Worm (Caenorhabditis elegans): ENCODE results near the gene Y55B1AR.4.

The Y55B1AR.4 gene

DNA sequence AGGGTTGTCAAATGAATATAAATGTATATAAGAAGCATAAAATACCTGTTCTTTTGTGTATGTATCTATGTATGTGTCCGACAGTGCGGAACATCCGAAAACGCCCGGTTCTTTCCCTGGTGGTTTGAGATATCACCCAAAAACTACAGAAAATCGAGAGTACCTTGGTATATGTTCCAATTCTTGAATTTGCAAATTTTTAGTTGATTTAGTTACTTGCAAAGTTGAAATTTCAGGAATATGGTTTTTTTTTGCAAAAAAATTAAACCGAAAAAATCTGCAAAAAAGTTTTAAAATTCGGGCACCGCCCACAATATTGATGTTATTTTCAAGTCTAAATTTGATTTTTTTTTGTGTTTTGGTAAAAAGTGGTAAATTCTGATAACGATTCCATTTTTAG is 12.2 kb upstream of the Y55B1AR.4 start, which contains the start of gene T19C3.2:
T19C3.2 (minus strand) TSS at position 101 of the 400 bp plus-strand sequence.
- TF ChIP-seq mab-5 (tag; optimal IDR thresholded peaks at IDR 0.05) (no peak), cnd-1 (tag; optimal IDR thresholded peaks at IDR 0.05) (no peak), mls-2 (tag; optimal IDR thresholded peaks at IDR 0.05) (no peak), blmp-1 (tag; optimal IDR thresholded peaks at IDR 0.05) (no peak), nhr-12 (tag; optimal IDR thresholded peaks at IDR 0.05) (no peak), sptf-1 (tag; optimal IDR thresholded peaks at IDR 0.05) (no peak), lin-13 (tag; optimal IDR thresholded peaks at IDR 0.05) (no peak), ceh-83 (GFP tag; optimal IDR thresholded peaks at IDR 0.05) (no peak), elt-1 (tag; optimal IDR thresholded peaks at IDR 0.05; ENCODE audit: borderline replicate concordance, insufficient read depth) (no peak), unc-39 (tag; optimal IDR thresholded peaks at IDR 0.05) (no peak), M03D4.4 (tag; optimal IDR thresholded peaks at IDR 0.05) (no peak), ham-2 (GFP tag; optimal IDR thresholded peaks at IDR 0.05) (no peak), nhr-76 (tag; optimal IDR thresholded peaks at IDR 0.05) (no peak), nhr-28 (tag; optimal IDR thresholded peaks at IDR 0.05) (no peak), hlh-1 (tag; optimal IDR thresholded peaks at IDR 0.05) (no peak), sem-2 (GFP tag; optimal IDR thresholded peaks at IDR 0.05) (no peak), unc-62 (GFP tag; optimal IDR thresholded peaks at IDR 0.05) (no peak)

- no peak for TF ChIP-seq nhr-28 (tag; optimal IDR thresholded peaks at IDR 0.05)
Observed at ce11 chrIII:614447-614846, 9.1 kb upstream of the Y55B1AR.4 start, which contains the start of gene T19C3.3. Gene T19C3.3, minus strand, starts transcription at chrIII:614547.

ce11 chrIII:612759-613158 is 7.4 kb upstream of the Y55B1AR.4 start:
- peak; percentile 53 for TF ChIP-seq ces-1 (GFP tag; optimal IDR thresholded peaks at IDR 0.05)
- TF ChIP-seq ham-2 (GFP tag; optimal IDR thresholded peaks at IDR 0.05), result no peak

ce11 chrIII:611900-612299 is 6.6 kb upstream of the Y55B1AR.4 start:
- TF ChIP-seq ces-1 (GFP tag; optimal IDR thresholded peaks at IDR 0.05), result peak; percentile 96
- no peak for TF ChIP-seq drap-1 (GFP tag; optimal IDR thresholded peaks at IDR 0.05)

DNA sequence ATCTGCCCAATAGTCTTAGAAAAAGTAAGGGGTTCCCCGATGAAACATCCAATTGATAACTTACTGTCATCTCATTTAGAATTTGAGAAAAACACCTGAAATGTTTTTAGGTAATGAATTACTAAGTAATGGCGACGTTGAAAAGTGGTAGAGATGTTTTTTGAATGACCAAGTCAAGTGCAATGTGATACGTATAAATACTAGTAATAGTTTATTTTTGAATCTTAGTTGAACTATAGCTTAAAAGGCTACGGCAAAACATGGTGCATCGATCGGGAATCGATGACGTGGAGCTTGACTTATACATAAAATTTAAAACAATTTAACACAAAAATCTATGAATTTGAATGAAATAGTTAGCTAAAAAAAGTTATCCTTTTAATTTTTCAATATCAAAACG is 4.2 kb upstream of the Y55B1AR.4 start, which contains the start of gene best-17:
best-17 (minus strand) TSS at position 101 of the 400 bp plus-strand sequence.
- TF ChIP-seq nhr-76 (tag; optimal IDR thresholded peaks at IDR 0.05) (no peak), ztf-11 (tag; optimal IDR thresholded peaks at IDR 0.05) (no peak), pha-4 (tag; optimal IDR thresholded peaks at IDR 0.05) (no peak), ces-1 (GFP tag; optimal IDR thresholded peaks at IDR 0.05) (no peak), M03D4.4 (tag; optimal IDR thresholded peaks at IDR 0.05) (no peak), flh-1 (GFP tag; optimal IDR thresholded peaks at IDR 0.05) (no peak), unc-62 (GFP tag; optimal IDR thresholded peaks at IDR 0.05) (no peak), bed-3 (GFP tag; optimal IDR thresholded peaks at IDR 0.05) (no peak), unc-39 (tag; optimal IDR thresholded peaks at IDR 0.05) (no peak)

DNA sequence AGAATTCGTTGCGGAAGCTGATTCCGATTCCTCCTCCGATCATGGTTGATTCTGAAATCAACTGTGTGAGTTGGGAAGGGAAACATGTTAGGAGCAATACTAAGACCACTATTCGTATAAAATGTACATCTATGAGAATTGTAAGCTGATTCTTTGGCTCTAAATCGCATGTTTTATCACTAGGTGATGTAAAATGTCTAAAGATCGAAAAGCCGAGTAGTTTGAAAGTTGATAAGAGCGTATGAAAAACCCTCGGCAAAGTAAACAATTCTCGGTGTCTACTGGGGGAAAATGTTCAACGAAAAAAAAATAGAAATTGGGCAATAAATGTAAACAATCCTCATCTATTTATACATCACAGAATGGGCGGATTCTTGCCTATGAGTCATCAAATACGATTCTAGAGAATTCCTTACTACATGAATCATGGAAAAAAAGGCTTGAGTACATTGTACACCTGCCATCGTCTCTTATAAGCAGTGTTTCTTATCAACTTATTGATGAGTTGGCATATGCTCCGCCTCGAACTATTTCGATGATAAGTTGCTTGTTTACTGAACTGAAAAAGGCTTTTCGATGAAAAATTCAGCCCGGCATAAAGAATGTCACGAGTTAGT is 4.9 kb downstream of the Y55B1AR.4 start, which contains the start of gene lec-6:
lec-6 (minus strand) TSS at position 51 of the 617 bp plus-strand sequence.
- TF ChIP-seq zip-8 (tag; optimal IDR thresholded peaks at IDR 0.05) (no peak), blmp-1 (tag; optimal IDR thresholded peaks at IDR 0.05) (no peak), elt-1 (tag; optimal IDR thresholded peaks at IDR 0.05; ENCODE audit: borderline replicate concordance, insufficient read depth) (no peak), hlh-1 (tag; optimal IDR thresholded peaks at IDR 0.05) (no peak), lsy-2 (tag; optimal IDR thresholded peaks at IDR 0.05) (no peak), ceh-39 (tag; optimal IDR thresholded peaks at IDR 0.05) (no peak), snpc-4 (tag; optimal IDR thresholded peaks at IDR 0.05) (no peak), lin-32 (GFP tag; optimal IDR thresholded peaks at IDR 0.05) (no peak), ztf-11 (tag; optimal IDR thresholded peaks at IDR 0.05) (no peak), mab-5 (tag; optimal IDR thresholded peaks at IDR 0.05) (no peak), sem-2 (GFP tag; optimal IDR thresholded peaks at IDR 0.05) (no peak), ceh-83 (GFP tag; optimal IDR thresholded peaks at IDR 0.05) (no peak), ces-1 (GFP tag; optimal IDR thresholded peaks at IDR 0.05) (no peak)

All from whole organism, mixed stage, embryonic.